Worm (Caenorhabditis elegans): ENCODE results near the gene ace-1.

ace-1 gene

DNA sequence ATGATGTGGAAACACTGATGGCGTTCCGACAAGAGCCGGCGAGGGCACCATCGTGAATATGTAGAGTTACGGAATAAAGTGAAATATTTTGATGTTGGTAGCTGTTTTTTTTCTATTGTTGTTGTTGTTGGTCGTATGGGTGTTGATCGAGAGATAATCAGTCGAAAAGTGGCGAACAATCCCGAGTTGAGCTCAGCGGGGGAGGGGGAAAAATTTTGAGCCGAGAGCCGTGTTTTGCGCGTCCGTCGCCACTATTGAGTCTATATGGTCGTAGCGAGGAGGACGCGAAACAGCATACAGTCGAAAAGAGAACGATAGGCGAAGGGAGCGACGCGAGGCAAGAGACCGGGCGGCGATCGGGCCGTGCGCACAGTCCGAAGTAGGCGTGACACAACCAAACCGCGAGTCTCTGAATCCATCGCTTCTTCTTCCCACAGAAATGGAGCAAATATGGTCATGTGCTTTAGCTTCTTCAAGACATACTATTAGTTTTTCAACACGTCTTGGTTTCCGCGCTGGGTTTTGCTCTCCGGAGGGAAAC, 49.8 kb downstream of the ace-1 start, which contains the start of gene eat-17:
Gene eat-17, minus strand, starts transcription at position 51 of the 541 bp plus-strand sequence.
- no peak for TF ChIP-seq ceh-63 (GFP tag; optimal IDR thresholded peaks at IDR 0.05)
- TF ChIP-seq swsn-7 (tag; optimal IDR thresholded peaks at IDR 0.05), result no peak

DNA sequence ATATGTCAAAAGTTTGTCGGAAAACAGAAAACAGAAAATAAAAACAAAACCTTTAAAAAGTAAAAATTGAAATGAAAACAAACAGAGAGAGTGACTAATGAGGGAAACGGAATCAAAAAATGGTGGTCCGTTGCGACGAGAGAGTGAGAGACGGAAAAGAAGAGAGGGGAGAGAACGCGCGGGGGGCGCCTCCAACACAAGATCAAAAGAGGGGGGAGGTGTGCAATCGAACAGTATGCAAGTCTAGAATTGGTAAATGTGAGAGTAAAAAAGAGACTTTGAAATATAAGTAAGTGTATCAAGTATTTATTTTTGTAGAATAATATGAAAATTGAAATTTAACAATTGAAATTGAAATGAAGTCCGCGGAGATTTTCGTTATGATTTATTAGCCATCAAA, 51.3 kb downstream of the ace-1 start:
- TF ChIP-seq hpl-2 (GFP tag; optimal IDR thresholded peaks at IDR 0.05), result no peak
- no peak for TF ChIP-seq pag-3 (tag; optimal IDR thresholded peaks at IDR 0.05; ENCODE audit: borderline replicate concordance, insufficient read depth)
- TF ChIP-seq nhr-11 (tag; optimal IDR thresholded peaks at IDR 0.05), result no peak
- TF ChIP-seq rnt-1 (tag; optimal IDR thresholded peaks at IDR 0.05), result no peak
- TF ChIP-seq ama-1 (optimal IDR thresholded peaks at IDR 0.05), result no peak
- no peak for TF ChIP-seq hlh-4 (tag; optimal IDR thresholded peaks at IDR 0.05)
- no peak for TF ChIP-seq lin-39 (tag; optimal IDR thresholded peaks at IDR 0.05)
- TF ChIP-seq lin-35 (GFP tag; optimal IDR thresholded peaks at IDR 0.05), result no peak
- no peak for TF ChIP-seq fos-1 (tag; optimal IDR thresholded peaks at IDR 0.05)
- TF ChIP-seq egl-27 (tag; optimal IDR thresholded peaks at IDR 0.05), result no peak
- no peak for TF ChIP-seq ceh-8 (GFP tag; optimal IDR thresholded peaks at IDR 0.05)
- no peak for TF ChIP-seq hlh-17 (GFP tag; optimal IDR thresholded peaks at IDR 0.05; ENCODE audit: borderline replicate concordance)
- TF ChIP-seq fkh-8 (tag; optimal IDR thresholded peaks at IDR 0.05), result no peak
- no peak for TF ChIP-seq C04F5.9 (tag; optimal IDR thresholded peaks at IDR 0.05)
- no peak for TF ChIP-seq ceh-90 (tag; optimal IDR thresholded peaks at IDR 0.05)
- TF ChIP-seq lsy-2 (tag; optimal IDR thresholded peaks at IDR 0.05), result no peak
- no peak for TF ChIP-seq lin-14 (GFP tag; optimal IDR thresholded peaks at IDR 0.05)
- TF ChIP-seq sox-4 (tag; optimal IDR thresholded peaks at IDR 0.05), result no peak
- TF ChIP-seq ztf-4 (tag; optimal IDR thresholded peaks at IDR 0.05), result no peak
